Fruit fly (Drosophila melanogaster): ENCODE measurements around the gene Xrcc2.

The Xrcc2 gene

dm6 chrX:18489509-18489908 is 10.4 kb upstream of the Xrcc2 start, which contains the start of gene CG15046:
CG15046 (minus strand) TSS chrX:18489620.
- TF ChIP-seq tai (GFP tag; optimal IDR thresholded peaks at IDR 0.05) (no peak), Jra (GFP tag; optimal IDR thresholded peaks at IDR 0.05) (no peak), usp (GFP tag; optimal IDR thresholded peaks at IDR 0.05) (no peak), fru (GFP tag; optimal IDR thresholded peaks at IDR 0.05) (no peak), sage (GFP tag; optimal IDR thresholded peaks at IDR 0.05) (no peak), Dfd (GFP tag; optimal IDR thresholded peaks at IDR 0.05) (no peak), psq (GFP tag; optimal IDR thresholded peaks at IDR 0.05) (no peak), Vsx2 (GFP tag; optimal IDR thresholded peaks at IDR 0.05; ENCODE audit: partially characterized antibody) (peak; percentile 29), pan (optimal IDR thresholded peaks at IDR 0.05) (no peak), CG32264 (GFP tag; optimal IDR thresholded peaks at IDR 0.05) (no peak), Hr83 (GFP tag; optimal IDR thresholded peaks at IDR 0.05; ENCODE audit: poor library complexity, severe bottlenecking) (no peak), Abd-B (GFP tag; optimal IDR thresholded peaks at IDR 0.05) (no peak), dl (GFP tag; optimal IDR thresholded peaks at IDR 0.05; ENCODE audit: insufficient read depth in 1 of 2, partially characterized antibody in 2 of 2) (peak; percentile 72 to 73), Dif (GFP tag; optimal IDR thresholded peaks at IDR 0.05; ENCODE audit: partially characterized antibody) (peak; percentile 61), dmrt93B (GFP tag; optimal IDR thresholded peaks at IDR 0.05) (no peak), Rel (GFP tag; optimal IDR thresholded peaks at IDR 0.05) (no peak), Rel (tag; optimal IDR thresholded peaks at IDR 0.05) (peak; percentile 38), Mio (GFP tag; optimal IDR thresholded peaks at IDR 0.05) (no peak), Myc (optimal IDR thresholded peaks at IDR 0.05) (no peak), OdsH (GFP tag; optimal IDR thresholded peaks at IDR 0.05) (no peak), brk (GFP tag; optimal IDR thresholded peaks at IDR 0.05) (no peak), GATAd (GFP tag; optimal IDR thresholded peaks at IDR 0.05) (no peak), HLH106 (tag; optimal IDR thresholded peaks at IDR 0.05) (no peak), N (GFP tag; optimal IDR thresholded peaks at IDR 0.05) (no peak), sv (GFP tag; optimal IDR thresholded peaks at IDR 0.05) (no peak), ey (GFP tag; optimal IDR thresholded peaks at IDR 0.05) (no peak), CrebA (GFP tag; optimal IDR thresholded peaks at IDR 0.05; ENCODE audit: borderline replicate concordance) (no peak), dsf (GFP tag; optimal IDR thresholded peaks at IDR 0.05; ENCODE audit: borderline replicate concordance) (no peak), rgr (GFP tag; optimal IDR thresholded peaks at IDR 0.05) (no peak)

- TF ChIP-seq Rel (GFP tag; optimal IDR thresholded peaks at IDR 0.05), result no peak
- peak; percentile 8 for TF ChIP-seq Rel (tag; optimal IDR thresholded peaks at IDR 0.05)
- TF ChIP-seq Vsx2 (GFP tag; optimal IDR thresholded peaks at IDR 0.05; ENCODE audit: partially characterized antibody), result peak; percentile 63
- no peak for TF ChIP-seq dl (GFP tag; optimal IDR thresholded peaks at IDR 0.05; ENCODE audit: insufficient read depth in 1 of 2, partially characterized antibody in 2 of 2)
These were observed 8.0 kb upstream of the Xrcc2 start, which contains the start of gene CG15044 for dm6 chrX:18491941-18492340. CG15044 (minus strand) TSS chrX:18492006.

dm6 chrX:18494165-18494740 is 5.7 kb upstream of the Xrcc2 start, which contains the start of gene CG15043:
CG15043 (minus strand) TSS chrX:18494168.
- TF ChIP-seq Sp1 (GFP tag; optimal IDR thresholded peaks at IDR 0.05) (peak; percentile 12), brk (GFP tag; optimal IDR thresholded peaks at IDR 0.05) (no peak), fru (GFP tag; optimal IDR thresholded peaks at IDR 0.05) (peak; percentile 69), HLH106 (tag; optimal IDR thresholded peaks at IDR 0.05) (peak; percentile 44), h (GFP tag; optimal IDR thresholded peaks at IDR 0.05) (peak; percentile 76), br (GFP tag; optimal IDR thresholded peaks at IDR 0.05) (no peak), ey (GFP tag; optimal IDR thresholded peaks at IDR 0.05) (peak; percentile 57), rgr (GFP tag; optimal IDR thresholded peaks at IDR 0.05) (peak; percentile 56), woc (GFP tag; optimal IDR thresholded peaks at IDR 0.05) (no peak), tai (GFP tag; optimal IDR thresholded peaks at IDR 0.05) (no peak), dl (GFP tag; optimal IDR thresholded peaks at IDR 0.05; ENCODE audit: insufficient read depth in 1 of 2, partially characterized antibody in 2 of 2) (no peak), foxo (GFP tag; optimal IDR thresholded peaks at IDR 0.05) (peak in 1 of 2 experiments; percentile 76)
